Fruit fly (Drosophila melanogaster) whole organism, embryonic: ENCODE data around the gene CG42302.

Experiments
- Adf1 ChIP-seq: fragments of 200-800 bp; sonication (Bioruptor generic); IDR thresholded peaks from 2 replicates; pipeline ENCODE4 v1.3.6; 2022; ENCODE audit warnings: missing biosample characterization, missing genetic modification characterization
- Bgb ChIP-seq: fragments of 200-800 bp; sonication (Bioruptor generic); IDR thresholded peaks from 2 replicates; pipeline ENCODE4 v1.3.6; 2022; ENCODE audit warnings: missing biosample characterization, missing genetic modification characterization; ENCODE audit not compliant: partially characterized antibody
- Blimp-1 ChIP-seq: fragments of 200-800 bp; sonication (Bioruptor generic); optimal IDR thresholded peaks from 3 replicates; lab custom pipeline; 2018; ENCODE audit warnings: missing biosample characterization, missing genetic modification characterization, mild to moderate bottlenecking, moderate library complexity, missing genetic modification reagents
- CG10543 ChIP-seq: fragments of 200-800 bp; sonication (Bioruptor generic); optimal IDR thresholded peaks from 3 replicates; lab custom pipeline; 2017; ENCODE audit warnings: missing biosample characterization, mild to moderate bottlenecking, missing genetic modification characterization, moderate library complexity
- CG11093 ChIP-seq: fragments of 200-800 bp; sonication (Bioruptor generic); IDR thresholded peaks from 3 replicates; pipeline ENCODE4 v1.3.6; 2022; ENCODE audit warnings: missing biosample characterization, missing genetic modification characterization
- CG12219 ChIP-seq: fragments of 200-800 bp; sonication (Bioruptor generic); optimal IDR thresholded peaks from 3 replicates; lab custom pipeline; 2018; ENCODE audit warnings: missing biosample characterization, mild to moderate bottlenecking, missing genetic modification characterization
- CG12769 ChIP-seq: fragments of 200-800 bp; sonication (Bioruptor generic); optimal IDR thresholded peaks from 2 replicates; lab custom pipeline; 2019; ENCODE audit warnings: missing biosample characterization, mild to moderate bottlenecking, missing genetic modification characterization, moderate library complexity
- CG14050 ChIP-seq: fragments of 200-800 bp; sonication (Bioruptor generic); IDR thresholded peaks from 3 replicates; pipeline ENCODE4 v1.3.6; 2022; ENCODE audit warnings: missing biosample characterization, missing genetic modification characterization
- CG1529 ChIP-seq: fragments of 200-800 bp; sonication (Bioruptor generic); optimal IDR thresholded peaks from 3 replicates; lab custom pipeline; 2018; ENCODE audit warnings: missing biosample characterization, missing genetic modification characterization
- CG17385 ChIP-seq: fragments of 200-800 bp; sonication (Bioruptor generic); optimal IDR thresholded peaks from 3 replicates; lab custom pipeline; 2018; ENCODE audit warnings: missing biosample characterization, mild to moderate bottlenecking, missing genetic modification characterization
- CG1832 ChIP-seq: fragments of 200-800 bp; sonication (Bioruptor generic); optimal IDR thresholded peaks from 2 replicates; lab custom pipeline; 2017; ENCODE audit warnings: missing biosample characterization, mild to moderate bottlenecking, missing genetic modification characterization, inconsistent platforms
- CG3163 ChIP-seq: fragments of 200-800 bp; sonication (Bioruptor generic); optimal IDR thresholded peaks from 3 replicates; lab custom pipeline; 2016; ENCODE audit warnings: missing biosample characterization, missing genetic modification characterization
- CG4404 ChIP-seq: fragments of 200-800 bp; sonication (Bioruptor generic); IDR thresholded peaks from 2 replicates; pipeline ENCODE4 v1.3.6; 2022; ENCODE audit warnings: missing biosample characterization, missing genetic modification characterization
- CG5180 ChIP-seq: fragments of 200-800 bp; sonication (Bioruptor generic); optimal IDR thresholded peaks from 3 replicates; lab custom pipeline; 2017; ENCODE audit warnings: missing biosample characterization, missing genetic modification characterization, mild to moderate bottlenecking, moderate library complexity, missing genetic modification reagents
- CG6175 ChIP-seq: fragments of 200-800 bp; sonication (Bioruptor generic); IDR thresholded peaks from 3 replicates; pipeline ENCODE4 v1.3.6; 2022; ENCODE audit warnings: missing biosample characterization, missing genetic modification characterization
- CG8359 ChIP-seq: fragments of 200-800 bp; sonication (Bioruptor generic); optimal IDR thresholded peaks from 2 replicates; lab custom pipeline; 2017; ENCODE audit warnings: missing biosample characterization, mild to moderate bottlenecking, missing genetic modification characterization, borderline replicate concordance
- Camta ChIP-seq: fragments of 200-800 bp; sonication (Bioruptor generic); optimal IDR thresholded peaks from 2 replicates; lab custom pipeline; 2016; ENCODE audit warnings: missing biosample characterization, missing genetic modification characterization
- Deaf1 ChIP-seq: fragments of 200-800 bp; optimal IDR thresholded peaks from 3 replicates; lab custom pipeline; 2019; ENCODE audit warnings: missing biosample characterization, mild to moderate bottlenecking, missing genetic modification characterization, moderate library complexity
- Hr3 ChIP-seq: fragments of 200-800 bp; sonication (Bioruptor generic); optimal IDR thresholded peaks from 3 replicates; lab custom pipeline; 2016; ENCODE audit warnings: missing biosample characterization, missing genetic modification characterization
- Med ChIP-seq: fragments of 200-800 bp; sonication (Bioruptor generic); peaks from one replicate; lab custom pipeline; 2016; ENCODE audit warnings: missing biosample characterization, missing genetic modification characterization, mild to moderate bottlenecking, inconsistent platforms, moderate library complexity
- btn ChIP-seq: fragments of 200-800 bp; sonication (Bioruptor generic); optimal IDR thresholded peaks from 2 replicates; lab custom pipeline; 2016; ENCODE audit warnings: missing biosample characterization, missing genetic modification characterization
- cad ChIP-seq: fragments of >200 bp; optimal IDR thresholded peaks from 2 replicates; lab custom pipeline; 2017; ENCODE audit warnings: missing biosample characterization, missing genetic modification characterization
- crol ChIP-seq: fragments of 200-800 bp; sonication (Bioruptor generic); IDR thresholded peaks from 2 replicates; pipeline ENCODE4 v1.3.6; 2022; ENCODE audit warnings: missing biosample characterization, missing genetic modification characterization
- eve ChIP-seq, 2 experiments: fragments of >200 bp; optimal IDR thresholded peaks; 2 replicates each; lab custom pipeline; 2017; ENCODE audit warnings: missing biosample characterization in 2 of 2, missing genetic modification characterization in 2 of 2
- ham ChIP-seq: fragments of 200-800 bp; sonication (Bioruptor generic); IDR thresholded peaks from 2 replicates; pipeline ENCODE4 v1.3.6; 2022; ENCODE audit warnings: missing biosample characterization, missing genetic modification characterization
- nerfin-1 ChIP-seq: fragments of 200-800 bp; sonication (Bioruptor generic); optimal IDR thresholded peaks from 3 replicates; lab custom pipeline; 2019; ENCODE audit warnings: missing biosample characterization, mild to moderate bottlenecking, missing genetic modification characterization, moderate library complexity
- p53 ChIP-seq: fragments of 200-800 bp; sonication (Bioruptor generic); optimal IDR thresholded peaks from 2 replicates; lab custom pipeline; 2016; ENCODE audit warnings: missing biosample characterization, missing genetic modification characterization
- sens-2 ChIP-seq: fragments of 200-800 bp; sonication (Bioruptor generic); IDR thresholded peaks from 2 replicates; pipeline ENCODE4 v1.3.6; 2022; ENCODE audit warnings: missing biosample characterization, missing genetic modification characterization
- tll ChIP-seq, 2 experiments: fragments of 200-800 bp in 1 of 2; fragments of >200 bp in 1 of 2; sonication (Bioruptor generic) in 1 of 2; optimal IDR thresholded peaks; 2 replicates each; lab custom pipeline; 2017 to 2019; ENCODE audit warnings: missing biosample characterization in 2 of 2, missing genetic modification characterization in 2 of 2, mild to moderate bottlenecking in 1 of 2, moderate library complexity in 1 of 2
- tna ChIP-seq: fragments of 200-800 bp; sonication (Bioruptor generic); IDR thresholded peaks from 2 replicates; pipeline ENCODE4 v1.3.6; 2022; ENCODE audit warnings: missing biosample characterization, missing genetic modification characterization; ENCODE audit not compliant: partially characterized antibody
- twi ChIP-seq: fragments of 200-800 bp; optimal IDR thresholded peaks from 2 replicates; lab custom pipeline; 2019; ENCODE audit warnings: missing biosample characterization, mild to moderate bottlenecking, missing genetic modification characterization, moderate library complexity
- vvl ChIP-seq: fragments of 200-800 bp; sonication (Bioruptor generic); IDR thresholded peaks from 2 replicates; pipeline ENCODE4 v1.3.6; 2022; ENCODE audit warnings: missing biosample characterization, missing genetic modification characterization
- z ChIP-seq: fragments of 200-800 bp; sonication (Bioruptor generic); IDR thresholded peaks from 3 replicates; pipeline ENCODE4 v1.3.6; 2022; ENCODE audit warnings: missing biosample characterization, missing genetic modification characterization
- zen ChIP-seq: fragments of 200-800 bp; sonication (Bioruptor generic); optimal IDR thresholded peaks from 3 replicates; lab custom pipeline; 2018; ENCODE audit warnings: missing biosample characterization, mild to moderate bottlenecking, missing genetic modification characterization, moderate library complexity
- zf30C ChIP-seq: fragments of 200-800 bp; sonication (Bioruptor generic); optimal IDR thresholded peaks from 3 replicates; lab custom pipeline; 2018; ENCODE audit warnings: missing biosample characterization, mild to moderate bottlenecking, missing genetic modification characterization

The CG42302 gene

DNA sequence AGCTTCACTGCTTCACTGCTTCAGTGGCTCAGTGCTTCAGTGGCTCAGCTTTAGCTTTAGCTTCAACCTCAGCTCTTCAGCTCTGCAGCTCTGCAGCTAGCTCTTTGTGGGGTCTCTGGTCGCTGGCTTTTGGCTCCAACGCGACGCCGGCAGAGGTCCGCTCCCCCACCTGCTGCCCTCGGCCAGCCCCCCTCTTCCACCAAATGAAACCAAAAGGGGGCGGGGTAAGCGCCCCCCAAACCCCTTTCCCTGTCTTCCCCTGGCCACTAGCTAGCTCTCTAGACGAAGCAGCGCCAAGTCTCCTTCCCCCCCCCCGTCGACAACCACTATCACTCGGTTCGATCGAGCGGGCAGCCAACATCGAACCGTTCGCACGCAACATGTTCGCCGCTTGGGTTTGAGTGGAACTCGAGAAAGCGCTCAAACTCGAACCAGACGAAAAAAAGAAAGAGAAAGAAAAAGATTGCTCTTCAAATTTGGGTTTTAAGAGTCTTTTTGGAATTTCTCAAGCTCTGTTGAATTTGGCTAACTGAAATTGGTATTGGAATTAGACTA is 32.4 kb downstream of the CG42302 start, which contains the start of gene Cyp18a1:
Gene Cyp18a1, minus strand, starts transcription at position 95 of the 555 bp plus-strand sequence.
- TF ChIP-seq Deaf1 (tag; lab: Kevin White, UChicago) (peak; percentile 68), CG12219 (no peak), Adf1 (GFP tag; lab: Robert Waterston, UW) (peak; percentile 82), CG5180 (GFP tag; lab: Kevin White, UChicago) (peak; percentile 99), CG12769 (tag; lab: Kevin White, UChicago) (peak; percentile 12), Bgb (GFP tag; lab: Robert Waterston, UW) (peak; percentile 11; the same call in 1 of the 2 replicates), eve (GFP tag; optimal IDR thresholded peaks at IDR 0.05; lab: Kevin White, UChicago) (no peak), CG3163 (GFP tag; lab: Kevin White, UChicago) (peak; percentile 38), crol (GFP tag; lab: Robert Waterston, UW) (peak; percentile 99), Med (GFP tag; lab: Kevin White, UChicago) (peak; percentile 64), p53 (GFP tag; lab: Kevin White, UChicago) (no peak), z (GFP tag; lab: Robert Waterston, UW) (peak; percentile 94), CG10543 (GFP tag; lab: Kevin White, UChicago) (peak; percentile 47), CG6175 (GFP tag; lab: Robert Waterston, UW) (peak; percentile 51; the same call in 1 of the 3 replicates), CG1832 (no peak), Blimp-1 (peak; percentile 36), vvl (GFP tag; lab: Robert Waterston, UW) (0 out of 2 replicates have a peak, but pooled peaks have one; percentile 23)

DNA sequence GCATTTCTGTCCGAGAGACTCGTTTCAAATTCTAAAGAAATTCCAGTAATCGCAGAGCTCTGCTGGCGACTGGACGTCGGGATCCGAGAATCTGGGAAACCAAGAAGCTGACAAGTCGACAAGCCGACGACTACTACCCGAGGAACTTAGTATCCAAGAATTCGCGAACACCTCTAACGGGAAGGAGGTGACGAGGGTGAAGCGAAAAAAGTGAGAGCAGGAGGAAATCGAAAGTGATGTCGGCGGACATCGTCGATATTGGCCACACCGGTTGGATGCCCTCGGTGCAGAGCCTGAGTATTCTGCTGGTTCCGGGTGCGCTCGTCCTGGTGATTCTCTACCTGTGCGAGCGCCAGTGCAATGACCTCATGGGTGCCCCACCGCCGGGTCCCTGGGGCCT is 39.7 kb downstream of the CG42302 start, which contains the start of gene phtm:
Gene phtm, plus strand, starts transcription at position 41 of the 400 bp plus-strand sequence.
- TF ChIP-seq Hr3 (GFP tag; lab: Kevin White, UChicago) (no peak), CG8359 (GFP tag; lab: Kevin White, UChicago) (no peak), CG11093 (GFP tag; lab: Robert Waterston, UW) (no peak), tna (no peak), ham (GFP tag; lab: Robert Waterston, UW) (no peak), CG1529 (GFP tag; lab: Kevin White, UChicago) (no peak), Camta (GFP tag; lab: Kevin White, UChicago) (no peak), nerfin-1 (tag; lab: Kevin White, UChicago) (no peak)
- TF ChIP-seq, all 482 proteins: peak for 0

DNA sequence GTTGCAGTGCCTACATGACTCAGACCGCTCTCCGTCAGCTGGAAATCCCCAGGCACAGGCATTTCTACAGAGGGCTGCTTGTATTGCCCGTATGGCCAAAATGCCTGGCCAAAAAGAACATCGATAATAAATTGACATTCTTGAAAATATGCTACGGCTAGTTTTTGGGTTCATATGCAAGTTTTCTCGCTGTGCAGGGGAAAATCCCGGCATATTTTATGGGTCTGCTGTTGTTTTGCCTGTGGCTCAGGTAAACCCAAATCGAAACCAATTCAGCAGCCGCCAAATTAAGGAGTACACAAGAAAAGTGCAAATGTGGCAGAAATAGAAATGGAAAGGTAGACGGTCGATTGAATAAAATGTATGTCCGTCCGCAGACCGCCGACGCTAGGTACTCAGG is 40.5 kb downstream of the CG42302 start:
- TF ChIP-seq twi (tag; lab: Kevin White, UChicago) (peak; percentile 69), CG17385 (GFP tag; lab: Kevin White, UChicago) (no peak), btn (GFP tag; lab: Kevin White, UChicago) (no peak), zen (tag; lab: Kevin White, UChicago) (peak; percentile 75), CG4404 (GFP tag; lab: Robert Waterston, UW) (no peak), zf30C (GFP tag; lab: Kevin White, UChicago) (peak; percentile 31), tll (GFP tag; optimal IDR thresholded peaks at IDR 0.05; lab: Kevin White, UChicago) (peak in 1 of 2 experiments; percentile 84), cad (GFP tag; lab: Kevin White, UChicago) (peak; percentile 62), sens-2 (GFP tag; lab: Robert Waterston, UW) (no peak), CG14050 (GFP tag; lab: Robert Waterston, UW) (no peak)
